Worm (Caenorhabditis elegans) whole organism, mixed stage, embryonic: ENCODE measurements around the gene Y41D4B.15.

ENCODE experiments used
- blmp-1 ChIP-seq: fragments of 150-350 bp; optimal IDR thresholded peaks from 2 replicates; lab custom pipeline; 2014; ENCODE audit warnings: missing biosample characterization, missing genetic modification characterization
- ceh-83 ChIP-seq: fragments of 200-800 bp; sonication (Bioruptor generic); optimal IDR thresholded peaks from 2 replicates; lab custom pipeline; 2018; ENCODE audit warnings: mild to moderate bottlenecking, missing genetic modification characterization, missing compliant biosample characterization
- elt-3 ChIP-seq: fragments of 150-350 bp; optimal IDR thresholded peaks from 2 replicates; lab custom pipeline; 2014; ENCODE audit warnings: missing biosample characterization, missing genetic modification characterization
- flh-1 ChIP-seq: fragments of 200-800 bp; sonication (Bioruptor generic); optimal IDR thresholded peaks from 2 replicates; lab custom pipeline; 2018; ENCODE audit warnings: mild to moderate bottlenecking, missing genetic modification characterization, moderate library complexity, missing compliant biosample characterization
- lin-13 ChIP-seq: fragments of 150-350 bp; optimal IDR thresholded peaks from 2 replicates; lab custom pipeline; 2014; ENCODE audit warnings: missing biosample characterization, missing genetic modification characterization
- mab-5 ChIP-seq: fragments of 150-350 bp; optimal IDR thresholded peaks from 2 replicates; lab custom pipeline; 2014; ENCODE audit warnings: missing biosample characterization, missing genetic modification characterization
- mep-1 ChIP-seq: fragments of 150-350 bp; optimal IDR thresholded peaks from 2 replicates; lab custom pipeline; 2017; ENCODE audit warnings: missing biosample characterization, missing genetic modification reagents, missing genetic modification characterization, inconsistent platforms
- nhr-28 ChIP-seq: fragments of 150-350 bp; optimal IDR thresholded peaks from 2 replicates; lab custom pipeline; 2014; ENCODE audit warnings: missing biosample characterization, missing genetic modification characterization
- nhr-76 ChIP-seq: sonication (generic microtip); optimal IDR thresholded peaks from 2 replicates; lab custom pipeline; 2017; ENCODE audit warnings: missing biosample characterization, missing genetic modification characterization
- sem-2 ChIP-seq: fragments of 200-800 bp; sonication (Bioruptor generic); optimal IDR thresholded peaks from 2 replicates; lab custom pipeline; 2018; ENCODE audit warnings: mild to moderate bottlenecking, missing genetic modification characterization, missing compliant biosample characterization
- snpc-4 ChIP-seq: fragments of 150-350 bp; optimal IDR thresholded peaks from 2 replicates; lab custom pipeline; 2014; ENCODE audit warnings: missing biosample characterization, missing genetic modification characterization
- unc-62 ChIP-seq: fragments of 150-350 bp; optimal IDR thresholded peaks from 2 replicates; lab custom pipeline; 2014; ENCODE audit warnings: missing biosample characterization, missing genetic modification reagents, missing genetic modification characterization
- ztf-11 ChIP-seq: fragments of 150-350 bp; optimal IDR thresholded peaks from 2 replicates; lab custom pipeline; 2014; ENCODE audit warnings: missing biosample characterization, missing genetic modification characterization

ce11 chrIV:1559931-1560330 lies 4.0 kb upstream of the Y41D4B.15 start, which contains the start of gene Y41D4B.17:
- TF ChIP-seq elt-3 (tag; lab: Kevin White, UChicago): no peak
- TF ChIP-seq mep-1 (tag; lab: Kevin White, UChicago): no peak
- no peak for TF ChIP-seq sem-2 (GFP tag; lab: Kevin White, UChicago)
- no peak for TF ChIP-seq snpc-4 (tag; lab: Kevin White, UChicago)
- no peak for TF ChIP-seq ztf-11 (tag; lab: Kevin White, UChicago)
- TF ChIP-seq mab-5 (tag; lab: Kevin White, UChicago): no peak
- TF ChIP-seq flh-1 (GFP tag; lab: Kevin White, UChicago): no peak
- TF ChIP-seq blmp-1 (tag; lab: Kevin White, UChicago): no peak
- no peak for TF ChIP-seq nhr-76
- no peak for TF ChIP-seq lin-13 (tag; lab: Kevin White, UChicago)
- no peak for TF ChIP-seq unc-62
- no peak for TF ChIP-seq ceh-83 (GFP tag; lab: Kevin White, UChicago)
- no peak for TF ChIP-seq nhr-28 (tag; lab: Kevin White, UChicago)
